Worm (Caenorhabditis elegans): Measurements from ENCODE around the gene trpa-1.

DNA sequence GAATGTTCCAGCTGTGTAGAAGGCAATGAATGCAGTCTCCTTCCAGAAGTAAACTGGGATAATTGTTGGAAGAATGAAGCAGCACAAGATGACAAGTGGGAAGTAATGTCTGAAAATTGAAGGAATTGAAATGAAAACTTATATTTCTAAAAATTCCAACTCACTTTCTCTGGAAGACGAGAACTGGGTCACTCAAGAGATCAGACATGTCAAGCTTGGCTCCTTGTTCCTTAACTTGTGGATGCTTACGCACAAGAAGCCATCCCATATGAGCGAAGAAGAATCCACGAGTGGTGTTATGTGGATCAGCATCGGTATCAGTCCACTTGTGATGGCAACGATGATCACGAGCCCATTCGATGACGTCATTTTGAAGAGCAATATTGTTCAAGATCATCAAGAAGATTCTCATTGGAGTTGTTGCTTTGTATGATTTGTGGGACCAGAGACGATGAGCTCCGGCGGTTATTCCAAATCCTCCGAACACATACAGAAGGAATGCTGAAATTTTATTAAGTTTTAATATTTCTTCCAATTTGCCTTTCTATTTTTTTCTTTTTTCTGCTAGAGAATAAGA, 50.0 kb downstream of the trpa-1 start:
- TF ChIP-seq nhr-237 (tag; optimal IDR thresholded peaks at IDR 0.05) (no peak), ceh-82 (tag; optimal IDR thresholded peaks at IDR 0.05) (no peak), pha-4 (GFP tag; IDR thresholded peaks at IDR 0.05) (no peak), pha-4 (tag; optimal IDR thresholded peaks at IDR 0.05) (no peak), zfp-2 (tag; optimal IDR thresholded peaks at IDR 0.05) (no peak), fos-1 (tag; optimal IDR thresholded peaks at IDR 0.05) (no peak)

Data from whole organism, L4 larva.